Fruit fly (Drosophila melanogaster) S2 (cell line): ENCODE measurements around the gene CG15550.

Source experiments
- CG8478 ChIP-seq: fragments of >200 bp; optimal IDR thresholded peaks from 2 replicates; lab custom pipeline; 2018
- CTCF ChIP-seq, 2 experiments: fragments of >200 bp; optimal IDR thresholded peaks; 2 replicates each; lab custom pipeline; 2018

DNA sequence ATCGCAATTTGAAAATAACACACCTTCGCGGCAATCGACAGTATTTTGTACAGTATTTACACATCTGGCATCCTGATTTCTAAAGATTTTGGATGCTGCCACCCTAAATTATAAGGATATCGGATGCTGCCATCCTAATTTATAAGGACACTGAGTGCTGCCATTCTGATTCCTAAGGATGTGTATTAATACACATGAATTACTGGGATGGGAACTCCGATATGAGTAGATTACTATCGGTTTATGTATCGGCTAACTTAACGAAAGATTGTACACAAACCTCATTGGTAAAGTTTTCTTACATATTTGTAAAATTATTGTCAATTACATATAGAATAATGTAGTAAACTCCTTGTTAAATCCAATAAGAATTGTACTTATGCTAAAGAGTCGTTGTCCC is 9.4 kb upstream of the CG15550 start:
- TF ChIP-seq CTCF (optimal IDR thresholded peaks at IDR 0.05; lab: Kevin White, UChicago) (peak; percentile 77 to 85), CG8478 (lab: Kevin White, UChicago) (no peak)
